Fruit fly (Drosophila melanogaster) whole organism, embryonic: ENCODE results near the gene CG2901.

Source experiments
- Asciz ChIP-seq: fragments of 200-800 bp; sonication (Bioruptor generic); optimal IDR thresholded peaks from 2 replicates; lab custom pipeline; 2017; ENCODE audit warnings: missing biosample characterization, mild to moderate bottlenecking, missing genetic modification characterization, missing genetic modification reagents
- Atf3 ChIP-seq: fragments of 200-800 bp; sonication (Bioruptor generic); optimal IDR thresholded peaks from 3 replicates; lab custom pipeline; 2016; ENCODE audit warnings: missing biosample characterization, missing genetic modification characterization
- CG12744 ChIP-seq: fragments of 200-800 bp; sonication (Bioruptor generic); optimal IDR thresholded peaks from 2 replicates; lab custom pipeline; 2016; ENCODE audit warnings: missing biosample characterization, missing genetic modification characterization
- CG14710 ChIP-seq: fragments of 200-800 bp; sonication (Bioruptor generic); optimal IDR thresholded peaks from 3 replicates; lab custom pipeline; 2019; ENCODE audit warnings: missing biosample characterization, mild to moderate bottlenecking, missing genetic modification characterization, moderate library complexity
- CG15479 ChIP-seq: fragments of 200-800 bp; sonication (Bioruptor generic); optimal IDR thresholded peaks from 3 replicates; lab custom pipeline; 2019; ENCODE audit warnings: missing biosample characterization, mild to moderate bottlenecking, missing genetic modification characterization, moderate library complexity
- CG15696 ChIP-seq: fragments of 200-800 bp; sonication (Bioruptor generic); optimal IDR thresholded peaks from 2 replicates; lab custom pipeline; 2019; ENCODE audit warnings: missing biosample characterization, mild to moderate bottlenecking, missing genetic modification characterization, moderate library complexity
- CG1603 ChIP-seq: fragments of 200-800 bp; sonication (Bioruptor generic); optimal IDR thresholded peaks from 2 replicates; lab custom pipeline; 2019; ENCODE audit warnings: missing biosample characterization, mild to moderate bottlenecking, missing genetic modification characterization, moderate library complexity
- CG16813 ChIP-seq: fragments of 200-800 bp; sonication (Bioruptor generic); IDR thresholded peaks from 3 replicates; pipeline ENCODE4 v1.3.6; 2022; ENCODE audit warnings: missing biosample characterization, missing genetic modification characterization; ENCODE audit not compliant: partially characterized antibody
- CG17328 ChIP-seq: fragments of 200-800 bp; sonication (Bioruptor generic); IDR thresholded peaks from 2 replicates; pipeline ENCODE4 v1.3.6; 2022; ENCODE audit warnings: missing biosample characterization, missing genetic modification characterization
- CG18476 ChIP-seq: fragments of 200-800 bp; sonication (Bioruptor generic); optimal IDR thresholded peaks from 2 replicates; lab custom pipeline; 2016; ENCODE audit warnings: missing biosample characterization, mild to moderate bottlenecking, missing genetic modification characterization
- CG2202 ChIP-seq: fragments of 200-800 bp; sonication (Bioruptor generic); optimal IDR thresholded peaks from 2 replicates; lab custom pipeline; 2018; ENCODE audit warnings: missing biosample characterization, mild to moderate bottlenecking, missing genetic modification characterization
- CG2712 ChIP-seq: fragments of 200-800 bp; optimal IDR thresholded peaks from 3 replicates; lab custom pipeline; 2019; ENCODE audit warnings: missing biosample characterization, mild to moderate bottlenecking, missing genetic modification characterization, moderate library complexity
- CG33557 ChIP-seq: fragments of 200-800 bp; sonication (Bioruptor generic); optimal IDR thresholded peaks from 2 replicates; lab custom pipeline; 2019; ENCODE audit warnings: missing biosample characterization, mild to moderate bottlenecking, missing genetic modification characterization, moderate library complexity
- CG6813 ChIP-seq: fragments of 200-800 bp; sonication (Bioruptor generic); optimal IDR thresholded peaks from 2 replicates; lab custom pipeline; 2017; ENCODE audit warnings: missing biosample characterization, missing genetic modification characterization, mild to moderate bottlenecking, moderate library complexity, missing genetic modification reagents
- CG7745 ChIP-seq: fragments of 200-800 bp; sonication (Bioruptor generic); optimal IDR thresholded peaks from 2 replicates; lab custom pipeline; 2018; ENCODE audit warnings: missing biosample characterization, mild to moderate bottlenecking, missing genetic modification characterization, moderate library complexity
- CG9727 ChIP-seq: fragments of 200-800 bp; sonication (Bioruptor generic); optimal IDR thresholded peaks from 3 replicates; lab custom pipeline; 2017; ENCODE audit warnings: missing biosample characterization, mild to moderate bottlenecking, missing genetic modification characterization
- Drgx ChIP-seq: fragments of 200-800 bp; sonication (Bioruptor generic); IDR thresholded peaks from 2 replicates; pipeline ENCODE4 v1.3.6; 2022; ENCODE audit warnings: missing biosample characterization, missing genetic modification characterization
- Eip74EF ChIP-seq, 2 experiments: fragments of 200-800 bp in 1 of 2; fragments of >200 bp in 1 of 2; sonication (Bioruptor generic) in 1 of 2; optimal IDR thresholded peaks; 2 replicates each; lab custom pipeline; 2017 to 2019; ENCODE audit warnings: missing biosample characterization in 2 of 2, missing genetic modification characterization in 2 of 2, mild to moderate bottlenecking in 1 of 2, moderate library complexity in 1 of 2
- HHEX ChIP-seq: fragments of 200-800 bp; sonication (Bioruptor generic); optimal IDR thresholded peaks from 3 replicates; lab custom pipeline; 2017; ENCODE audit warnings: missing biosample characterization, mild to moderate bottlenecking, missing genetic modification characterization, missing genetic modification reagents
- HLHmδ ChIP-seq: fragments of 200-800 bp; sonication (Bioruptor generic); optimal IDR thresholded peaks from 2 replicates; lab custom pipeline; 2018; ENCODE audit warnings: missing biosample characterization, mild to moderate bottlenecking, missing genetic modification characterization, moderate library complexity
- MTF-1 ChIP-seq: fragments of 200-800 bp; sonication (Bioruptor generic); optimal IDR thresholded peaks from 2 replicates; lab custom pipeline; 2018; ENCODE audit warnings: missing biosample characterization, mild to moderate bottlenecking, missing genetic modification characterization, borderline replicate concordance
- Mes4 ChIP-seq: fragments of 200-800 bp; sonication (Bioruptor generic); optimal IDR thresholded peaks from 2 replicates; lab custom pipeline; 2016; ENCODE audit warnings: missing biosample characterization, missing genetic modification characterization
- Nf-YB ChIP-seq: fragments of 200-800 bp; sonication (Bioruptor generic); optimal IDR thresholded peaks from 3 replicates; lab custom pipeline; 2019; ENCODE audit warnings: missing biosample characterization, mild to moderate bottlenecking, missing genetic modification characterization, moderate library complexity
- Oaz ChIP-seq: fragments of 200-800 bp; sonication (Bioruptor generic); IDR thresholded peaks from 2 replicates; pipeline ENCODE4 v1.3.6; 2022; ENCODE audit warnings: missing biosample characterization, missing genetic modification characterization
- Xrp1 ChIP-seq: fragments of 200-800 bp; sonication (Bioruptor generic); IDR thresholded peaks from 2 replicates; pipeline ENCODE4 v1.3.6; 2022; ENCODE audit warnings: missing biosample characterization, missing genetic modification characterization
- ac ChIP-seq: fragments of 200-800 bp; sonication (Bioruptor generic); optimal IDR thresholded peaks from 3 replicates; lab custom pipeline; 2017; ENCODE audit warnings: missing biosample characterization, mild to moderate bottlenecking, missing genetic modification characterization
- croc ChIP-seq: fragments of 200-800 bp; sonication (Bioruptor generic); conservative IDR thresholded peaks from 3 replicates; pipeline ENCODE4 v1.3.6; 2022; ENCODE audit warnings: missing biosample characterization, missing genetic modification characterization
- dmrt11E ChIP-seq: fragments of 200-800 bp; sonication (Bioruptor generic); optimal IDR thresholded peaks from 3 replicates; lab custom pipeline; 2018; ENCODE audit warnings: missing biosample characterization, mild to moderate bottlenecking, missing genetic modification characterization, moderate library complexity
- fd102C ChIP-seq: fragments of 200-800 bp; sonication (Bioruptor generic); optimal IDR thresholded peaks from 2 replicates; lab custom pipeline; 2018; ENCODE audit warnings: missing biosample characterization, mild to moderate bottlenecking, missing genetic modification characterization, moderate library complexity
- gcm ChIP-seq: fragments of 200-800 bp; sonication (Bioruptor generic); optimal IDR thresholded peaks from 2 replicates; lab custom pipeline; 2019; ENCODE audit warnings: missing biosample characterization, mild to moderate bottlenecking, missing genetic modification characterization, moderate library complexity
- inv ChIP-seq: fragments of 200-800 bp; sonication (Bioruptor generic); IDR thresholded peaks from 2 replicates; pipeline ENCODE4 v1.3.6; 2022; ENCODE audit warnings: missing biosample characterization, missing genetic modification characterization; ENCODE audit not compliant: partially characterized antibody
- kni ChIP-seq: fragments of 200-800 bp; sonication (Bioruptor generic); optimal IDR thresholded peaks from 3 replicates; lab custom pipeline; 2017; ENCODE audit warnings: mild to moderate bottlenecking, missing biosample characterization, missing genetic modification reagents, missing genetic modification characterization
- lola ChIP-seq, 3 experiments: fragments of >200 bp in 2 of 3; fragments of 200-800 bp in 1 of 3; sonication (Bioruptor generic) in 1 of 3; optimal IDR thresholded peaks; 2 replicates each; lab custom pipeline; 2017 to 2019; ENCODE audit warnings: missing biosample characterization in 3 of 3, missing genetic modification characterization in 3 of 3, mild to moderate bottlenecking in 1 of 3, moderate library complexity in 1 of 3
- nerfin-2 ChIP-seq: fragments of 200-800 bp; sonication (Bioruptor generic); IDR thresholded peaks from 2 replicates; pipeline ENCODE4 v1.3.6; 2022; ENCODE audit warnings: missing biosample characterization, missing genetic modification characterization; ENCODE audit not compliant: partially characterized antibody
- sc ChIP-seq, 3 experiments: fragments of >200 bp in 2 of 3; fragments of 200-800 bp in 1 of 3; sonication (Bioruptor generic) in 1 of 3; optimal IDR thresholded peaks; 2 replicates in 2 of 3; 3 replicates in 1 of 3; lab custom pipeline; 2017; ENCODE audit warnings: mild to moderate bottlenecking in 1 of 3, missing biosample characterization in 1 of 3, missing genetic modification characterization in 1 of 3, missing genetic modification reagents in 1 of 3
- sens ChIP-seq: fragments of 200-800 bp; sonication (Bioruptor generic); peaks from one replicate; lab custom pipeline; 2016; ENCODE audit warnings: missing biosample characterization, missing genetic modification characterization
- tll ChIP-seq, 2 experiments: fragments of 200-800 bp in 1 of 2; fragments of >200 bp in 1 of 2; sonication (Bioruptor generic) in 1 of 2; optimal IDR thresholded peaks; 2 replicates each; lab custom pipeline; 2017 to 2019; ENCODE audit warnings: missing biosample characterization in 2 of 2, missing genetic modification characterization in 2 of 2, mild to moderate bottlenecking in 1 of 2, moderate library complexity in 1 of 2
- vvl ChIP-seq: fragments of 200-800 bp; sonication (Bioruptor generic); IDR thresholded peaks from 2 replicates; pipeline ENCODE4 v1.3.6; 2022; ENCODE audit warnings: missing biosample characterization, missing genetic modification characterization
- wek ChIP-seq: fragments of 200-800 bp; sonication (Bioruptor generic); optimal IDR thresholded peaks from 3 replicates; lab custom pipeline; 2018; ENCODE audit warnings: missing biosample characterization, mild to moderate bottlenecking, missing genetic modification characterization, moderate library complexity
- zen ChIP-seq: fragments of 200-800 bp; sonication (Bioruptor generic); optimal IDR thresholded peaks from 3 replicates; lab custom pipeline; 2018; ENCODE audit warnings: missing biosample characterization, mild to moderate bottlenecking, missing genetic modification characterization, moderate library complexity

The CG2901 gene

dm6 chrX:3819470-3819869 lies 8.5 kb upstream of the CG2901 start (continued):
- TF ChIP-seq sc (optimal IDR thresholded peaks at IDR 0.05; lab: Kevin White, UChicago) (no peak), sc (GFP tag; optimal IDR thresholded peaks at IDR 0.05; lab: Kevin White, UChicago) (no peak), CG16813 (peak; percentile 53; the same call in 1 of the 3 replicates)
- TF ChIP-seq, all 482 proteins: peak for 5

dm6 chrX:3825069-3825468 lies 2.9 kb upstream of the CG2901 start:
- TF ChIP-seq gcm (GFP tag; lab: Kevin White, UChicago): no peak
- TF ChIP-seq vvl: peak; percentile 72
- peak in 1 of 2 experiments; percentile 53 for TF ChIP-seq Eip74EF (GFP tag; optimal IDR thresholded peaks at IDR 0.05; lab: Kevin White, UChicago)
- TF ChIP-seq, all 482 proteins: peak for 2

- no peak for TF ChIP-seq nerfin-2 (GFP tag; lab: Robert Waterston, UW)
- TF ChIP-seq Drgx (GFP tag; lab: Robert Waterston, UW): peak; percentile 45; the same call in 1 of the 2 replicates
Measured at dm6 chrX:3831761-3832160, 3.8 kb downstream of the CG2901 start.

dm6 chrX:3832226-3832625 lies 4.2 kb downstream of the CG2901 start:
- TF ChIP-seq CG15479: peak; percentile 7
- peak; percentile 27 for TF ChIP-seq dmrt11E (tag; lab: Kevin White, UChicago)
- TF ChIP-seq lola (GFP tag; optimal IDR thresholded peaks at IDR 0.05; lab: Kevin White, UChicago): peak in 1 of 3 experiments; percentile 11
- TF ChIP-seq CG2712: peak; percentile 9
- peak; percentile 63 for TF ChIP-seq sens (GFP tag; lab: Kevin White, UChicago)
- peak; percentile 61 for TF ChIP-seq MTF-1 (GFP tag; lab: Kevin White, UChicago)
- TF ChIP-seq CG1603 (tag; lab: Kevin White, UChicago): peak; percentile 15
- TF ChIP-seq ac: peak; percentile 45
- no peak for TF ChIP-seq HHEX (GFP tag; lab: Kevin White, UChicago)
- TF ChIP-seq inv: no peak
- TF ChIP-seq croc (GFP tag; lab: Robert Waterston, UW): no peak
- no peak for TF ChIP-seq CG7745 (tag; lab: Kevin White, UChicago)
- peak; percentile 64 for TF ChIP-seq fd102C (GFP tag; lab: Kevin White, UChicago)
- peak; percentile 63 for TF ChIP-seq HLHmδ (GFP tag; lab: Kevin White, UChicago)
- no peak for TF ChIP-seq CG18476 (GFP tag; lab: Kevin White, UChicago)
- TF ChIP-seq CG14710 (tag; lab: Kevin White, UChicago): peak; percentile 28
- peak; percentile 67 for TF ChIP-seq CG15696 (tag; lab: Kevin White, UChicago)
- TF ChIP-seq Atf3 (GFP tag; lab: Kevin White, UChicago): no peak
- TF ChIP-seq Oaz: no peak
- TF ChIP-seq kni (GFP tag; lab: Kevin White, UChicago): peak; percentile 48
- peak; percentile 6 for TF ChIP-seq CG6813 (GFP tag; lab: Kevin White, UChicago)
- peak; percentile 36 for TF ChIP-seq wek (GFP tag; lab: Kevin White, UChicago)
- peak; percentile 32 for TF ChIP-seq CG9727 (GFP tag; lab: Kevin White, UChicago)
- TF ChIP-seq CG33557 (GFP tag; lab: Kevin White, UChicago): peak; percentile 13
- no peak for TF ChIP-seq Nf-YB (GFP tag; lab: Kevin White, UChicago)
- peak; percentile 34 for TF ChIP-seq Asciz
- 0 out of 2 replicates have a peak, but pooled peaks have one; percentile 34 for TF ChIP-seq Xrp1 (GFP tag; lab: Robert Waterston, UW)
- no peak for TF ChIP-seq CG17328 (GFP tag; lab: Robert Waterston, UW)
- TF ChIP-seq CG12744: no peak
- peak; percentile 46 for TF ChIP-seq CG2202
- TF ChIP-seq tll (GFP tag; optimal IDR thresholded peaks at IDR 0.05; lab: Kevin White, UChicago): peak in 1 of 2 experiments; percentile 14
- no peak for TF ChIP-seq Mes4
- peak; percentile 34 for TF ChIP-seq zen (tag; lab: Kevin White, UChicago)
